Fruit fly (Drosophila melanogaster): ENCODE results near the gene CG11396.

CG11396 gene

dm6 chr3L:20739414-20739813 lies 48.5 kb downstream of the CG11396 start, which contains the start of gene Gr77a:
Gene Gr77a (minus strand): TSS chr3L:20739430.
- TF ChIP-seq CG1620 (GFP tag; optimal IDR thresholded peaks at IDR 0.05) (no peak), kay (GFP tag; ENCODE audit: borderline replicate concordance) (no peak), CG7045 (GFP tag; optimal IDR thresholded peaks at IDR 0.05) (no peak), CG7101 (tag; optimal IDR thresholded peaks at IDR 0.05) (no peak), bab1 (GFP tag; optimal IDR thresholded peaks at IDR 0.05) (no peak), CG5204 (GFP tag; optimal IDR thresholded peaks at IDR 0.05) (no peak), cic (GFP tag; optimal IDR thresholded peaks at IDR 0.05) (no peak), toe (GFP tag; optimal IDR thresholded peaks at IDR 0.05) (no peak)

- TF ChIP-seq CG12768 (GFP tag; optimal IDR thresholded peaks at IDR 0.05), result no peak
- TF ChIP-seq CG11617 (GFP tag; optimal IDR thresholded peaks at IDR 0.05), result no peak
- TF ChIP-seq Crg-1 (GFP tag; optimal IDR thresholded peaks at IDR 0.05), result no peak
- TF ChIP-seq tj (GFP tag; optimal IDR thresholded peaks at IDR 0.05), result no peak
- TF ChIP-seq CG5204 (GFP tag; optimal IDR thresholded peaks at IDR 0.05), result no peak
- no peak for TF ChIP-seq CG14711 (tag; optimal IDR thresholded peaks at IDR 0.05)
- TF ChIP-seq CG7045 (GFP tag; optimal IDR thresholded peaks at IDR 0.05), result no peak
- TF ChIP-seq bab1 (GFP tag; optimal IDR thresholded peaks at IDR 0.05), result no peak
These were observed 50.6 kb downstream of the CG11396 start for dm6 chr3L:20737346-20737745.

Measured in whole organism, adult.